Worm (Caenorhabditis elegans) whole organism, young adult: Measurements from ENCODE around the gene W06G6.10.

Source experiments
- aptf-2 ChIP-seq: fragments of 200-800 bp; sonication (Bioruptor generic); conservative IDR thresholded peaks from 2 replicates; pipeline ENCODE4 v1.3.6; 2022; ENCODE audit warnings: missing genetic modification reagents, missing genetic modification characterization, missing compliant biosample characterization
- dpl-1 ChIP-seq: fragments of 150-350 bp; optimal IDR thresholded peaks from 2 replicates; lab custom pipeline; 2014; ENCODE audit warnings: missing biosample characterization, missing genetic modification reagents, missing genetic modification characterization
- lsl-1 ChIP-seq: fragments of 200-800 bp; sonication (Bioruptor generic); optimal IDR thresholded peaks from 2 replicates; lab custom pipeline; 2018; ENCODE audit warnings: mild to moderate bottlenecking, missing genetic modification characterization, moderate library complexity, missing compliant biosample characterization
- madf-10 ChIP-seq: sonication (generic microtip); optimal IDR thresholded peaks from 2 replicates; lab custom pipeline; 2016; ENCODE audit warnings: mild to moderate bottlenecking, missing genetic modification characterization, missing compliant biosample characterization

DNA sequence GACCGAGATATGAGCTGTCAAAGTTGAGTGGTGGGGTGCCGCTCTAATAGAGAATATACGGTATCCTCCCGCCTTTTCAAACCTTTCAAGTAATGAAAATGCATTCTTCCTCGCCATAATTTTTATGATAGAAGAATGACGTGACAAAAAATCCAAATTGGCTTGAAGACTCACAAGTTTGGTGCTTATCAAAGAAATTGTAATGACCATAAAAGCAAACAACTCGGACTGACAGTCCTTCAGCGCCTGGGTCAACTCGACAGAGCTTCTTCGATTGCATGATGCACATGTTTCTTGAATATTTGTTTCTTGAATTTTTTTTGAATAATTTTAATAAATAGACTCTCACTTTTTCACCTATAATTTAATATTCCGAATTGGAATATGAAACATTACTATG is 41.5 kb downstream of the W06G6.10 start:
- TF ChIP-seq aptf-2 (GFP tag; lab: Robert Waterston, UW) (no peak), lsl-1 (GFP tag; lab: Kevin White, UChicago) (no peak), dpl-1 (GFP tag; lab: Kevin White, UChicago) (no peak), madf-10 (tag; lab: Kevin White, UChicago) (no peak)
